Fruit fly (Drosophila melanogaster) whole organism, embryonic: Measurements from ENCODE around the gene CG10435.

Experiments used
- Abd-B ChIP-seq: fragments of 200-800 bp; sonication (Bioruptor generic); optimal IDR thresholded peaks from 2 replicates; lab custom pipeline; 2018; ENCODE audit warnings: missing biosample characterization, mild to moderate bottlenecking, missing genetic modification characterization, moderate library complexity
- BEAF-32 ChIP-seq: fragments of 200-800 bp; sonication (Bioruptor generic); optimal IDR thresholded peaks from 3 replicates; lab custom pipeline; 2017; ENCODE audit warnings: missing biosample characterization, missing genetic modification characterization, mild to moderate bottlenecking, moderate library complexity, missing genetic modification reagents
- CG10267 ChIP-seq: fragments of 200-800 bp; sonication (Bioruptor generic); optimal IDR thresholded peaks from 2 replicates; lab custom pipeline; 2018; ENCODE audit warnings: missing biosample characterization, mild to moderate bottlenecking, missing genetic modification characterization, moderate library complexity
- CG10565 ChIP-seq: fragments of 200-800 bp; sonication (Bioruptor generic); optimal IDR thresholded peaks from 3 replicates; lab custom pipeline; 2016; ENCODE audit warnings: missing biosample characterization, mild to moderate bottlenecking, missing genetic modification characterization
- CG11504 ChIP-seq: fragments of 200-800 bp; sonication (Bioruptor generic); optimal IDR thresholded peaks from 3 replicates; lab custom pipeline; 2019; ENCODE audit warnings: missing biosample characterization, mild to moderate bottlenecking, missing genetic modification characterization, moderate library complexity
- CG12155 ChIP-seq: fragments of 200-800 bp; sonication (Bioruptor generic); optimal IDR thresholded peaks from 3 replicates; lab custom pipeline; 2016; ENCODE audit warnings: missing biosample characterization, missing genetic modification characterization
- CG12659 ChIP-seq: fragments of 200-800 bp; sonication (Bioruptor generic); optimal IDR thresholded peaks from 3 replicates; lab custom pipeline; 2017; ENCODE audit warnings: mild to moderate bottlenecking, missing biosample characterization, missing genetic modification reagents, missing genetic modification characterization
- CG12769 ChIP-seq: fragments of 200-800 bp; sonication (Bioruptor generic); optimal IDR thresholded peaks from 2 replicates; lab custom pipeline; 2019; ENCODE audit warnings: missing biosample characterization, mild to moderate bottlenecking, missing genetic modification characterization, moderate library complexity
- CG13424 ChIP-seq: fragments of 200-800 bp; sonication (Bioruptor generic); optimal IDR thresholded peaks from 2 replicates; lab custom pipeline; 2019; ENCODE audit warnings: missing biosample characterization, mild to moderate bottlenecking, missing genetic modification characterization, moderate library complexity
- CG13894 ChIP-seq: fragments of 200-800 bp; sonication (Bioruptor generic); optimal IDR thresholded peaks from 3 replicates; lab custom pipeline; 2018; ENCODE audit warnings: missing biosample characterization, mild to moderate bottlenecking, missing genetic modification characterization, moderate library complexity
- CG14710 ChIP-seq: fragments of 200-800 bp; sonication (Bioruptor generic); optimal IDR thresholded peaks from 3 replicates; lab custom pipeline; 2019; ENCODE audit warnings: missing biosample characterization, mild to moderate bottlenecking, missing genetic modification characterization, moderate library complexity
- CG14860 ChIP-seq: fragments of 200-800 bp; sonication (Bioruptor generic); IDR thresholded peaks from 3 replicates; pipeline ENCODE4 v1.3.6; 2022; ENCODE audit warnings: missing biosample characterization, missing genetic modification characterization; ENCODE audit not compliant: partially characterized antibody
- CG15514 ChIP-seq: fragments of 200-800 bp; sonication (Bioruptor generic); optimal IDR thresholded peaks from 3 replicates; lab custom pipeline; 2017; ENCODE audit warnings: missing biosample characterization, missing genetic modification characterization, mild to moderate bottlenecking, moderate library complexity, missing genetic modification reagents
- CG15601 ChIP-seq: fragments of 200-800 bp; sonication (Bioruptor generic); optimal IDR thresholded peaks from 3 replicates; lab custom pipeline; 2019; ENCODE audit warnings: missing biosample characterization, mild to moderate bottlenecking, missing genetic modification characterization, moderate library complexity
- CG1603 ChIP-seq: fragments of 200-800 bp; sonication (Bioruptor generic); optimal IDR thresholded peaks from 2 replicates; lab custom pipeline; 2019; ENCODE audit warnings: missing biosample characterization, mild to moderate bottlenecking, missing genetic modification characterization, moderate library complexity
- CG17361 ChIP-seq: fragments of 200-800 bp; sonication (Bioruptor generic); IDR thresholded peaks from 3 replicates; pipeline ENCODE4 v1.3.6; 2022; ENCODE audit warnings: missing biosample characterization, missing genetic modification characterization
- CG17385 ChIP-seq: fragments of 200-800 bp; sonication (Bioruptor generic); optimal IDR thresholded peaks from 3 replicates; lab custom pipeline; 2018; ENCODE audit warnings: missing biosample characterization, mild to moderate bottlenecking, missing genetic modification characterization
- CG17829 ChIP-seq: fragments of 200-800 bp; optimal IDR thresholded peaks from 2 replicates; lab custom pipeline; 2019; ENCODE audit warnings: missing biosample characterization, mild to moderate bottlenecking, missing genetic modification characterization, moderate library complexity
- CG18011 ChIP-seq: fragments of 200-800 bp; sonication (Bioruptor generic); optimal IDR thresholded peaks from 2 replicates; lab custom pipeline; 2017; ENCODE audit warnings: missing biosample characterization, missing genetic modification characterization, mild to moderate bottlenecking, moderate library complexity, missing genotype
- CG18262 ChIP-seq: fragments of 200-800 bp; optimal IDR thresholded peaks from 3 replicates; lab custom pipeline; 2019; ENCODE audit warnings: missing biosample characterization, mild to moderate bottlenecking, missing genetic modification characterization, moderate library complexity
- CG2678 ChIP-seq: fragments of 200-800 bp; sonication (Bioruptor generic); optimal IDR thresholded peaks from 3 replicates; lab custom pipeline; 2019; ENCODE audit warnings: missing biosample characterization, mild to moderate bottlenecking, missing genetic modification characterization, moderate library complexity
- CG30020 ChIP-seq: fragments of 200-800 bp; optimal IDR thresholded peaks from 2 replicates; lab custom pipeline; 2019; ENCODE audit warnings: missing biosample characterization, mild to moderate bottlenecking, missing genetic modification characterization, moderate library complexity
- CG31388 ChIP-seq: fragments of 200-800 bp; sonication (Bioruptor generic); optimal IDR thresholded peaks from 2 replicates; lab custom pipeline; 2016; ENCODE audit warnings: missing biosample characterization, missing genetic modification characterization
- CG31441 ChIP-seq: fragments of 200-800 bp; sonication (Bioruptor generic); IDR thresholded peaks from 2 replicates; pipeline ENCODE4 v1.3.6; 2022; ENCODE audit warnings: missing biosample characterization, missing genetic modification characterization
- CG34376 ChIP-seq: fragments of 200-800 bp; sonication (Bioruptor generic); optimal IDR thresholded peaks from 2 replicates; lab custom pipeline; 2018; ENCODE audit warnings: missing biosample characterization, mild to moderate bottlenecking, missing genetic modification characterization
- CG3847 ChIP-seq: fragments of 200-800 bp; sonication (Bioruptor generic); IDR thresholded peaks from 2 replicates; pipeline ENCODE4 v1.3.6; 2022; ENCODE audit warnings: missing biosample characterization, missing genetic modification characterization
- CG3995 ChIP-seq: fragments of 200-800 bp; sonication (Bioruptor generic); optimal IDR thresholded peaks from 3 replicates; lab custom pipeline; 2016; ENCODE audit warnings: missing biosample characterization, missing genetic modification characterization
- CG9797 ChIP-seq: fragments of 200-800 bp; sonication (Bioruptor generic); optimal IDR thresholded peaks from 3 replicates; lab custom pipeline; 2018; ENCODE audit warnings: missing biosample characterization, mild to moderate bottlenecking, missing genetic modification characterization
- CG9876 ChIP-seq: fragments of 200-800 bp; sonication (Bioruptor generic); optimal IDR thresholded peaks from 2 replicates; lab custom pipeline; 2016; ENCODE audit warnings: missing biosample characterization, missing genetic modification characterization
- CoRest ChIP-seq: fragments of 200-800 bp; sonication (Bioruptor generic); optimal IDR thresholded peaks from 3 replicates; lab custom pipeline; 2018; ENCODE audit warnings: missing biosample characterization, mild to moderate bottlenecking, missing genetic modification characterization, moderate library complexity
- Deaf1 ChIP-seq: fragments of 200-800 bp; optimal IDR thresholded peaks from 3 replicates; lab custom pipeline; 2019; ENCODE audit warnings: missing biosample characterization, mild to moderate bottlenecking, missing genetic modification characterization, moderate library complexity
- Dp ChIP-seq: fragments of 200-800 bp; sonication (Bioruptor generic); optimal IDR thresholded peaks from 2 replicates; lab custom pipeline; 2018; ENCODE audit warnings: missing biosample characterization, mild to moderate bottlenecking, missing genetic modification characterization, moderate library complexity
- E2f2 ChIP-seq: fragments of 200-800 bp; sonication (Bioruptor generic); IDR thresholded peaks from 2 replicates; pipeline ENCODE4 v1.3.6; 2022; ENCODE audit warnings: missing biosample characterization, missing genetic modification characterization
- MBD-R2 ChIP-seq: fragments of 200-800 bp; sonication (Bioruptor generic); IDR thresholded peaks from 2 replicates; pipeline ENCODE4 v1.3.6; 2022; ENCODE audit warnings: missing biosample characterization, missing genetic modification characterization
- Med ChIP-seq: fragments of 200-800 bp; sonication (Bioruptor generic); peaks from one replicate; lab custom pipeline; 2016; ENCODE audit warnings: missing biosample characterization, missing genetic modification characterization, mild to moderate bottlenecking, inconsistent platforms, moderate library complexity
- Opbp ChIP-seq: fragments of 200-800 bp; sonication (Bioruptor generic); IDR thresholded peaks from 3 replicates; pipeline ENCODE4 v1.3.6; 2022; ENCODE audit warnings: missing biosample characterization, missing genetic modification characterization; ENCODE audit not compliant: partially characterized antibody
- nmo ChIP-seq: fragments of 200-800 bp; sonication (Bioruptor generic); optimal IDR thresholded peaks from 2 replicates; lab custom pipeline; 2018; ENCODE audit warnings: missing biosample characterization, mild to moderate bottlenecking, missing genetic modification characterization, moderate library complexity
- pnt ChIP-seq: fragments of 200-800 bp; sonication (Bioruptor generic); optimal IDR thresholded peaks from 3 replicates; lab custom pipeline; 2016; ENCODE audit warnings: missing biosample characterization, missing genetic modification characterization
- pros ChIP-seq: fragments of 200-800 bp; sonication (Bioruptor generic); optimal IDR thresholded peaks from 3 replicates; lab custom pipeline; 2019; ENCODE audit warnings: missing biosample characterization, mild to moderate bottlenecking, missing genetic modification characterization, moderate library complexity
- pzg ChIP-seq: fragments of 200-800 bp; sonication (Bioruptor generic); optimal IDR thresholded peaks from 3 replicates; lab custom pipeline; 2018; ENCODE audit warnings: missing biosample characterization, mild to moderate bottlenecking, missing genetic modification characterization, moderate library complexity
- row ChIP-seq: fragments of 200-800 bp; sonication (Bioruptor generic); IDR thresholded peaks from 3 replicates; pipeline ENCODE4 v1.3.6; 2022; ENCODE audit warnings: missing biosample characterization, missing genetic modification characterization
- ssp ChIP-seq: fragments of 200-800 bp; sonication (Bioruptor generic); IDR thresholded peaks from 2 replicates; pipeline ENCODE4 v1.3.6; 2022; ENCODE audit warnings: missing biosample characterization, missing genetic modification characterization
- stwl ChIP-seq: fragments of 200-800 bp; sonication (Bioruptor generic); optimal IDR thresholded peaks from 3 replicates; lab custom pipeline; 2018; ENCODE audit warnings: missing biosample characterization, mild to moderate bottlenecking, missing genetic modification characterization, moderate library complexity
- unc-4 ChIP-seq: fragments of 200-800 bp; sonication (Bioruptor generic); IDR thresholded peaks from 2 replicates; pipeline ENCODE4 v1.3.6; 2022; ENCODE audit warnings: missing biosample characterization, missing genetic modification characterization; ENCODE audit not compliant: partially characterized antibody
- zen ChIP-seq: fragments of 200-800 bp; sonication (Bioruptor generic); optimal IDR thresholded peaks from 3 replicates; lab custom pipeline; 2018; ENCODE audit warnings: missing biosample characterization, mild to moderate bottlenecking, missing genetic modification characterization, moderate library complexity

Gene CG10435

DNA sequence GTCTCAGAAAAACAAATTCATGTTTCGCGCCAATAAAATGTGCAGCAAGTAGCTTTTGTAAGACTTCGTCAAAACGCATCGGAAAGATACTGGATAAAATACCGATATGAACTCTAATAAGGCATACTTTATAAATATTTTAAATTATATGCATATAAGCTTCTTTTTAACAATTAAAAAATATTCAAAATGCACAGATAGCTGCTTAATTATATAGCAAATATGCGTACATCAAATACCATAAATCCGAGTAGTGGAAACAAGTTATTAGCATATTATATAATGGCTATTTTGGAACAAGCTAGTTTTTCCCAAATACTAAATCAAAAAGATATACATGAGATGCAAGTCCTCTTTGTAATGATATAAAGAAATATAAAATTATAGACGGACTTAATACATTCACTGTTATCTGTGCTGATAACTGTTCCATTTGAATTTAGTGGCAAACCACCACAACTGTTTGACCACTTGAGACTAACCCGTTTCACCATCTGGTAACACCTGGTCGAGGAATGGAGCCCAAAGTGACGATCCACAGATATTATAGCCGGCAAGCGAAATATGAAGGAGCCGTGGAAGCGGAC, 13.4 kb downstream of the CG10435 start, which contains the start of gene PIG-H (continued):
- TF ChIP-seq nmo, result peak; percentile 55
- peak; percentile 37 for TF ChIP-seq CG11504
- TF ChIP-seq CG9797 (GFP tag; lab: Kevin White, UChicago), result peak; percentile 65
- TF ChIP-seq Dp (GFP tag; lab: Kevin White, UChicago), result peak; percentile 95
- peak; percentile 50 for TF ChIP-seq CG12659 (GFP tag; lab: Kevin White, UChicago)
- TF ChIP-seq CG31388, result no peak
- TF ChIP-seq CG3995 (GFP tag; lab: Kevin White, UChicago), result peak; percentile 37
- TF ChIP-seq CG17385 (GFP tag; lab: Kevin White, UChicago), result no peak
- TF ChIP-seq pzg (GFP tag; lab: Kevin White, UChicago), result peak; percentile 60
- TF ChIP-seq Opbp (GFP tag; lab: Robert Waterston, UW), result no peak
- TF ChIP-seq CG31441, result peak; percentile 40; the same call in 1 of the 2 replicates
- peak; percentile 14 for TF ChIP-seq CG2678 (tag; lab: Kevin White, UChicago)
- TF ChIP-seq CG1603 (tag; lab: Kevin White, UChicago), result peak; percentile 5
- peak; percentile 46; the same call in 1 of the 3 replicates for TF ChIP-seq row (GFP tag; lab: Robert Waterston, UW)
- TF ChIP-seq CG13424 (tag; lab: Kevin White, UChicago), result peak; percentile 6
- TF ChIP-seq unc-4, result no peak
- TF ChIP-seq CG12155 (GFP tag; lab: Kevin White, UChicago), result peak; percentile 2
- no peak for TF ChIP-seq CG10565 (GFP tag; lab: Kevin White, UChicago)
- peak; percentile 35 for TF ChIP-seq BEAF-32 (GFP tag; lab: Kevin White, UChicago)
- peak; percentile 44 for TF ChIP-seq CG15601 (tag; lab: Kevin White, UChicago)
- TF ChIP-seq Abd-B (GFP tag; lab: Kevin White, UChicago), result peak; percentile 11
- TF ChIP-seq CG18011 (GFP tag; lab: Kevin White, UChicago), result peak; percentile 98
- peak; percentile 83 for TF ChIP-seq CG30020 (tag; lab: Kevin White, UChicago)
- peak; percentile 19 for TF ChIP-seq zen
- peak; percentile 32 for TF ChIP-seq CG17829
- TF ChIP-seq CoRest (tag; lab: Kevin White, UChicago), result peak; percentile 43
- peak; percentile 28 for TF ChIP-seq stwl (tag; lab: Kevin White, UChicago)
- TF ChIP-seq CG34376 (GFP tag; lab: Kevin White, UChicago), result no peak
- TF ChIP-seq CG10267 (tag; lab: Kevin White, UChicago), result peak; percentile 19
- peak; percentile 96 for TF ChIP-seq E2f2 (GFP tag; lab: Robert Waterston, UW)
- TF ChIP-seq MBD-R2 (GFP tag; lab: Robert Waterston, UW), result peak; percentile 56; the same call in 1 of the 2 replicates
- peak; percentile 61 for TF ChIP-seq CG14710 (tag; lab: Kevin White, UChicago)
- TF ChIP-seq CG17361 (GFP tag; lab: Robert Waterston, UW), result peak; percentile 56; the same call in 2 of the 3 replicates
- TF ChIP-seq CG3847, result 0 out of 2 replicates have a peak, but pooled peaks have one; percentile 33
- TF ChIP-seq CG15514 (GFP tag; lab: Kevin White, UChicago), result peak; percentile 5
- TF ChIP-seq ssp (GFP tag; lab: Robert Waterston, UW), result peak; percentile 93
- TF ChIP-seq CG18262 (tag; lab: Kevin White, UChicago), result peak; percentile 7

DNA sequence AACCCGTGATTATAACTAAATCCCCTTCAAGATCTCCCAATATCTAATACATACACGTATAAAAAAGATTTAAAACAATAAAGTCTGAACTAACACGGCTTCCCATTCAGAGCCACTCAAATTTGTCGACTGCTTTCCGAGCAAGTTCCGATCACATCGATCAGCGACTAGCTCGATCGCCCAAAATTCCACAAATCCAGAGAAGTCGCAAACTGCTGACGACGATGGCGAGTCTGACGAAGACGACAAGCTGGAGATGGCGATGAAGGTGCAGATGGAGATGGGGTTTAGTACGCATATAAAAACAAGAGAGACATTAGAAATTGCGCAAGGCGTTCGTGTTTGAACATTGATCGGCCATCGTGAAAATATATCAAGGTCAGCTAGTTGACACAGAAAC, 14.2 kb downstream of the CG10435 start:
- TF ChIP-seq CG13894 (peak; percentile 69), Deaf1 (tag; lab: Kevin White, UChicago) (peak; percentile 20), pros (peak; percentile 57), CG14860 (GFP tag; lab: Robert Waterston, UW) (no peak), pnt (no peak), Med (GFP tag; lab: Kevin White, UChicago) (peak; percentile 27), CG9876 (no peak), CG12769 (tag; lab: Kevin White, UChicago) (peak; percentile 57)
- TF ChIP-seq, all 482 proteins: peak for 5
